Worm (Caenorhabditis elegans) whole organism, mixed stage, embryonic: ENCODE data around the gene oac-40.

Source experiments
- M03D4.4 ChIP-seq: sonication (generic microtip); optimal IDR thresholded peaks from 2 replicates; lab custom pipeline; 2017; ENCODE audit warnings: mild to moderate bottlenecking, missing genetic modification characterization, missing compliant biosample characterization
- bed-3 ChIP-seq: fragments of 200-800 bp; sonication (Bioruptor generic); optimal IDR thresholded peaks from 3 replicates; lab custom pipeline; 2018; ENCODE audit warnings: mild to moderate bottlenecking, missing genetic modification characterization, moderate library complexity, missing compliant biosample characterization
- blmp-1 ChIP-seq: fragments of 150-350 bp; optimal IDR thresholded peaks from 2 replicates; lab custom pipeline; 2014; ENCODE audit warnings: missing biosample characterization, missing genetic modification characterization
- ceh-39 ChIP-seq: fragments of 150-350 bp; optimal IDR thresholded peaks from 2 replicates; lab custom pipeline; 2014; ENCODE audit warnings: missing biosample characterization, missing genetic modification characterization
- ceh-43 ChIP-seq: fragments of 200-800 bp; sonication (Bioruptor generic); optimal IDR thresholded peaks from 2 replicates; lab custom pipeline; 2018; ENCODE audit warnings: mild to moderate bottlenecking, missing genetic modification characterization, moderate library complexity, missing compliant biosample characterization
- ces-1 ChIP-seq: fragments of 150-350 bp; optimal IDR thresholded peaks from 2 replicates; lab custom pipeline; 2014; ENCODE audit warnings: missing biosample characterization, missing genetic modification reagents, missing genetic modification characterization
- cnd-1 ChIP-seq: fragments of 200-800 bp; sonication (Bioruptor generic); optimal IDR thresholded peaks from 2 replicates; lab custom pipeline; 2018; ENCODE audit warnings: mild to moderate bottlenecking, missing genetic modification characterization, missing compliant biosample characterization
- elt-1 ChIP-seq: sonication (generic microtip); optimal IDR thresholded peaks from 2 replicates; lab custom pipeline; 2017; ENCODE audit warnings: missing genetic modification characterization, mild to moderate bottlenecking, missing compliant biosample characterization, antibody characterized with exemption, moderate library complexity, borderline replicate concordance; ENCODE audit not compliant: insufficient read depth
- elt-3 ChIP-seq: fragments of 150-350 bp; optimal IDR thresholded peaks from 2 replicates; lab custom pipeline; 2014; ENCODE audit warnings: missing biosample characterization, missing genetic modification characterization
- flh-1 ChIP-seq: fragments of 200-800 bp; sonication (Bioruptor generic); optimal IDR thresholded peaks from 2 replicates; lab custom pipeline; 2018; ENCODE audit warnings: mild to moderate bottlenecking, missing genetic modification characterization, moderate library complexity, missing compliant biosample characterization
- ham-2 ChIP-seq: fragments of 200-800 bp; sonication (Bioruptor generic); optimal IDR thresholded peaks from 2 replicates; lab custom pipeline; 2018; ENCODE audit warnings: mild to moderate bottlenecking, missing genetic modification characterization, missing compliant biosample characterization
- hlh-1 ChIP-seq: fragments of 150-350 bp; optimal IDR thresholded peaks from 2 replicates; lab custom pipeline; 2014; ENCODE audit warnings: missing biosample characterization, missing genetic modification reagents, missing genetic modification characterization
- lin-32 ChIP-seq: fragments of 200-800 bp; sonication (Bioruptor generic); optimal IDR thresholded peaks from 2 replicates; lab custom pipeline; 2018; ENCODE audit warnings: mild to moderate bottlenecking, missing genetic modification characterization, missing compliant biosample characterization
- lsy-2 ChIP-seq: fragments of 150-350 bp; optimal IDR thresholded peaks from 2 replicates; lab custom pipeline; 2014; ENCODE audit warnings: missing biosample characterization, missing genetic modification characterization
- mab-5 ChIP-seq: fragments of 150-350 bp; optimal IDR thresholded peaks from 2 replicates; lab custom pipeline; 2014; ENCODE audit warnings: missing biosample characterization, missing genetic modification characterization
- mls-2 ChIP-seq: sonication (generic microtip); optimal IDR thresholded peaks from 2 replicates; lab custom pipeline; 2016; ENCODE audit warnings: mild to moderate bottlenecking, missing genetic modification characterization, moderate library complexity, missing compliant biosample characterization
- nhr-12 ChIP-seq: fragments of 150-350 bp; optimal IDR thresholded peaks from 2 replicates; lab custom pipeline; 2014; ENCODE audit warnings: missing biosample characterization, missing genetic modification characterization
- nhr-237 ChIP-seq: fragments of 150-350 bp; optimal IDR thresholded peaks from 2 replicates; lab custom pipeline; 2014; ENCODE audit warnings: missing biosample characterization, missing genetic modification characterization
- nhr-76 ChIP-seq: sonication (generic microtip); optimal IDR thresholded peaks from 2 replicates; lab custom pipeline; 2017; ENCODE audit warnings: missing biosample characterization, missing genetic modification characterization
- pha-4 ChIP-seq: fragments of 150-350 bp; optimal IDR thresholded peaks from 2 replicates; lab custom pipeline; 2018; ENCODE audit warnings: missing biosample characterization, missing genetic modification reagents, missing genetic modification characterization
- sem-2 ChIP-seq: fragments of 200-800 bp; sonication (Bioruptor generic); optimal IDR thresholded peaks from 2 replicates; lab custom pipeline; 2018; ENCODE audit warnings: mild to moderate bottlenecking, missing genetic modification characterization, missing compliant biosample characterization
- snpc-4 ChIP-seq: fragments of 150-350 bp; optimal IDR thresholded peaks from 2 replicates; lab custom pipeline; 2014; ENCODE audit warnings: missing biosample characterization, missing genetic modification characterization
- sptf-1 ChIP-seq: sonication (generic microtip); optimal IDR thresholded peaks from 2 replicates; lab custom pipeline; 2017; ENCODE audit warnings: mild to moderate bottlenecking, missing genetic modification characterization, moderate library complexity, missing compliant biosample characterization
- tbx-8 ChIP-seq: fragments of 200-800 bp; sonication (Bioruptor generic); optimal IDR thresholded peaks from 2 replicates; lab custom pipeline; 2018; ENCODE audit warnings: mild to moderate bottlenecking, missing genetic modification characterization, moderate library complexity, missing compliant biosample characterization
- unc-120 ChIP-seq: sonication (generic microtip); optimal IDR thresholded peaks from 2 replicates; lab custom pipeline; 2017; ENCODE audit warnings: missing genetic modification characterization, missing compliant biosample characterization; ENCODE audit not compliant: poor library complexity, severe bottlenecking
- unc-39 ChIP-seq: fragments of 150-350 bp; optimal IDR thresholded peaks from 2 replicates; lab custom pipeline; 2014; ENCODE audit warnings: missing biosample characterization, missing genetic modification characterization
- unc-62 ChIP-seq: fragments of 150-350 bp; optimal IDR thresholded peaks from 2 replicates; lab custom pipeline; 2014; ENCODE audit warnings: missing biosample characterization, missing genetic modification reagents, missing genetic modification characterization
- ztf-11 ChIP-seq: fragments of 150-350 bp; optimal IDR thresholded peaks from 2 replicates; lab custom pipeline; 2014; ENCODE audit warnings: missing biosample characterization, missing genetic modification characterization

The oac-40 gene

ce11 chrV:9016479-9016878 is at the start of gene oac-40:
Gene oac-40 (plus strand): TSS chrV:9016779.
- no peak for TF ChIP-seq mls-2 (tag; lab: Kevin White, UChicago)
- TF ChIP-seq flh-1 (GFP tag; lab: Kevin White, UChicago), result no peak
- TF ChIP-seq elt-3 (tag; lab: Kevin White, UChicago), result no peak
- TF ChIP-seq, all 35 proteins: peak for 0

- TF ChIP-seq sptf-1 (no peak), elt-3 (tag; lab: Kevin White, UChicago) (no peak), bed-3 (GFP tag; lab: Kevin White, UChicago) (no peak), nhr-12 (tag; lab: Kevin White, UChicago) (no peak), M03D4.4 (no peak), ztf-11 (tag; lab: Kevin White, UChicago) (no peak), ceh-43 (no peak), ceh-39 (tag; lab: Kevin White, UChicago) (no peak), lsy-2 (tag; lab: Kevin White, UChicago) (no peak), unc-120 (tag; lab: Kevin White, UChicago) (no peak), blmp-1 (tag; lab: Kevin White, UChicago) (no peak), tbx-8 (GFP tag; lab: Kevin White, UChicago) (no peak), flh-1 (GFP tag; lab: Kevin White, UChicago) (no peak)
Observed at ce11 chrV:8972271-8972670, 44.3 kb upstream of the oac-40 start, which contains the start of gene nhr-195. Gene nhr-195 (minus strand): TSS chrV:8972371.

DNA sequence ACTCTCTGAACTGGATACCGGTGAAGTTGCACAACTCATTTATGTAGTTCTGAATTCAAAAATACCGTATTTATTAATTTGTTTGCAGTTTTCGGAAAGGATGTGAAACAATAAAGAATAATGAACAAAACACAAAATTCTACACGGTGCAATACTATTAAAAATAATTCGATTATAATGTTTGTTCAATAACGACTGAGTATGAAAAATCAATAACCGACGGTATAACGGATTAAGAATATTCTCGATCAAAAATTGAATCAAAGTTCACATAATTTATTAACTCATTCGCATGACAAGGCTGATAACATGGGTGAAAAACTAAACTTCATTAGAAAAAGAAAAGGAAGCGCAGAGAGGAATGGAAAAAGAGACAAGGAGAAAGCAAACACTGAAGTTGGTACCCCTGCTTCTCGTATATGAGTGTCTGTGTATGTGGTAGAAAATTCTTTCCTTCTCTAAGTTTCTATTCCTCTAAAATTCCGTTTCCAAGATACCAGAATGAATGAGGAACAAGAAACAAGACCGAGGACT is 41.6 kb upstream of the oac-40 start, which contains the start of gene nhr-143:
Gene nhr-143, minus strand, starts transcription at position 51 of the 534 bp plus-strand sequence.
- no peak for TF ChIP-seq flh-1 (GFP tag; lab: Kevin White, UChicago)
- TF ChIP-seq lsy-2 (tag; lab: Kevin White, UChicago), result no peak
- no peak for TF ChIP-seq mab-5
- TF ChIP-seq pha-4, result no peak
- no peak for TF ChIP-seq bed-3 (GFP tag; lab: Kevin White, UChicago)

DNA sequence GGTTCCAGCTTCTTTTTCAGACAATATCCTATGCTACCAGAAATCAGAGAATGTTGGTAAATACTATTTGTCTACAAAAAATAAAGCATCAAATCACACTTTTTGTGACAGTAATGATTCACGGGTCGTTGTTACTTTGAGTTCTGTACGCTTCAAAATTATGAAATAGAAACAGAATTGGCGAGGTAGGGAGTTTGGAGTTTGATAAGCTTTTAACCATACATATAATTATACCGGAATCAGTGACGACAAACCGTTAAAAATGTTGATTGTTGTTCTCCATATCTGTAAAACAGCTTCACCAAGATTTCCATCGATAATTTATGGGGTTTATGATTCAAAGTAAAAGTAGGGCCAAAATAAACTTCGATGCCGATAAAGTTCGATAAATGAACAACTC is 38.7 kb upstream of the oac-40 start:
- no peak for TF ChIP-seq hlh-1 (tag; lab: Kevin White, UChicago)
- TF ChIP-seq lin-32 (GFP tag; lab: Kevin White, UChicago), result no peak
- no peak for TF ChIP-seq ces-1 (GFP tag; lab: Kevin White, UChicago)
- TF ChIP-seq pha-4, result no peak
- TF ChIP-seq sptf-1, result no peak
- no peak for TF ChIP-seq lsy-2 (tag; lab: Kevin White, UChicago)
- TF ChIP-seq mab-5, result no peak
- no peak for TF ChIP-seq snpc-4 (tag; lab: Kevin White, UChicago)

DNA sequence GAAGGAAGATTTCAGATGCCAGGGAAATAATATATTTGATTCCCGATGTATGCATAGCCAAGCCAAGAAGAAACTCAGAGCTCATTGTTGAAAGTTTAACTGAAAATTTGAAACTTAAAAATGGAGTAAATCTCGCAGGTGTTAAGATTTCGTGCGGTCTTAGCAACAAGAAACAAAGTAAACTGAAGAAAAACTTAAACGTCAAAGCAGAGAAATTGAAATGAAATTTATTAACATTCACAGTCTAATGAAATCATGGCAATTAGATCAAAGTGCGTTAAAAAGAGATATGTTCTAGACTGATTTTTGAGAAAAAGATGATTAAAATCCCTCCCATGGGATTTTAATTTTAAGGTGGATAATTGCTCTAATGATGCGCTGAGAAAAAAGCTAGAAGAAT is 35.7 kb upstream of the oac-40 start, which contains the start of gene str-84:
Gene str-84, minus strand, starts transcription at position 101 of the 400 bp plus-strand sequence.
- no peak for TF ChIP-seq elt-3 (tag; lab: Kevin White, UChicago)
- TF ChIP-seq nhr-76 (tag; lab: Kevin White, UChicago), result no peak
- no peak for TF ChIP-seq unc-120 (tag; lab: Kevin White, UChicago)
- TF ChIP-seq elt-1, result no peak
- TF ChIP-seq unc-62 (GFP tag; lab: Kevin White, UChicago), result no peak
- TF ChIP-seq flh-1 (GFP tag; lab: Kevin White, UChicago), result no peak
- TF ChIP-seq nhr-237 (tag; lab: Kevin White, UChicago), result no peak
- no peak for TF ChIP-seq ham-2 (GFP tag; lab: Kevin White, UChicago)
- TF ChIP-seq unc-39 (tag; lab: Kevin White, UChicago), result no peak
- no peak for TF ChIP-seq mls-2 (tag; lab: Kevin White, UChicago)
- no peak for TF ChIP-seq lin-32 (GFP tag; lab: Kevin White, UChicago)

DNA sequence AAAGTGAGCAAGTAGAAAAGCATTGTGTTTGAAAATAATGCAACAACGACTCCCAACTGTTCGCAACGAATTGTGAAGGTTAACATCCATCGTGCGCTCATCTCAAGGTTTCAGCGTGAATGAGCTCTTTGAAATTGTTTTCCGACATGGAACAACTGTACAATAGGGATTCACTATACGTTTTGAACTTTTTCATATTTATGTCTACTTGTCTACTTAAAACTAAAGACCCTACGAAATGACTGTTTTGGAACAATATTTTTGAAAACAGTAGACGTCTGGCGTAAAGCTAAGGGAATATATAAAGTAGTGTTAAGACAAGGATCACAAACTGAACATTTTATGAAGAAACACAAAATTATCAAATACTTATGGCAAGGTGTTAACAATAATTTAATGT is 33.0 kb upstream of the oac-40 start, which contains the start of gene str-86:
Gene str-86, minus strand, starts transcription at position 101 of the 400 bp plus-strand sequence.
- TF ChIP-seq ceh-39 (tag; lab: Kevin White, UChicago) (no peak), sptf-1 (no peak), M03D4.4 (no peak), tbx-8 (GFP tag; lab: Kevin White, UChicago) (no peak), unc-120 (tag; lab: Kevin White, UChicago) (no peak), flh-1 (GFP tag; lab: Kevin White, UChicago) (no peak), elt-1 (no peak), sem-2 (no peak), bed-3 (GFP tag; lab: Kevin White, UChicago) (no peak), ztf-11 (tag; lab: Kevin White, UChicago) (no peak), cnd-1 (tag; lab: Kevin White, UChicago) (no peak)
